Worm (Caenorhabditis elegans): ENCODE data around the gene spe-41.

Gene spe-41

ce11 chrIII:3475014-3475413 lies 31.0 kb upstream of the spe-41 start:
- TF ChIP-seq nhr-90 (tag; optimal IDR thresholded peaks at IDR 0.05) (no peak), ccch-3 (GFP tag; optimal IDR thresholded peaks at IDR 0.05) (no peak), hsf-1 (GFP tag; IDR thresholded peaks at IDR 0.05) (no peak), gei-17 (GFP tag; optimal IDR thresholded peaks at IDR 0.05) (no peak), fkh-3 (tag; optimal IDR thresholded peaks at IDR 0.05) (no peak), snpc-1.1 (tag; optimal IDR thresholded peaks at IDR 0.05; ENCODE audit: insufficient read depth) (no peak)

- TF ChIP-seq lin-54 (GFP tag; optimal IDR thresholded peaks at IDR 0.05) = peak; percentile 15
- peak; percentile 64 for TF ChIP-seq ZK185.1 (tag; optimal IDR thresholded peaks at IDR 0.05; ENCODE audit: poor library complexity, severe bottlenecking)
- peak in 1 of 3 experiments; percentile 24 for TF ChIP-seq lin-35 (GFP tag; optimal IDR thresholded peaks at IDR 0.05)
- no peak for TF ChIP-seq hmg-20 (GFP tag; IDR thresholded peaks at IDR 0.05)
- TF ChIP-seq cebp-1 (GFP tag; IDR thresholded peaks at IDR 0.05) = no peak
- TF ChIP-seq cebp-1 (tag; optimal IDR thresholded peaks at IDR 0.05) = peak; percentile 56
- no peak for TF ChIP-seq Y53F4B.3 (GFP tag; IDR thresholded peaks at IDR 0.05)
- TF ChIP-seq mxl-1 (tag; optimal IDR thresholded peaks at IDR 0.05) = no peak
- TF ChIP-seq mcd-1 (GFP tag; IDR thresholded peaks at IDR 0.05) = no peak
- no peak for TF ChIP-seq mes-4 (tag; optimal IDR thresholded peaks at IDR 0.05)
- TF ChIP-seq rpc-1 (optimal IDR thresholded peaks at IDR 0.05) = no peak
- no peak for TF ChIP-seq rpc-1 (tag; optimal IDR thresholded peaks at IDR 0.05)
- no peak for TF ChIP-seq tbx-9 (tag; optimal IDR thresholded peaks at IDR 0.05; ENCODE audit: borderline replicate concordance)
- TF ChIP-seq B0019.2 (GFP tag; conservative IDR thresholded peaks at IDR 0.05) = no peak
- TF ChIP-seq lin-40 (tag; optimal IDR thresholded peaks at IDR 0.05) = peak; percentile 50
- TF ChIP-seq bed-2 (GFP tag; IDR thresholded peaks at IDR 0.05) = no peak
- no peak for TF ChIP-seq dpl-1 (GFP tag; optimal IDR thresholded peaks at IDR 0.05)
- no peak for TF ChIP-seq athp-1 (tag; optimal IDR thresholded peaks at IDR 0.05)
- no peak for TF ChIP-seq let-526 (GFP tag; IDR thresholded peaks at IDR 0.05)
- no peak for TF ChIP-seq hlh-12 (tag; optimal IDR thresholded peaks at IDR 0.05)
- no peak for TF ChIP-seq B0261.1 (tag; optimal IDR thresholded peaks at IDR 0.05)
- TF ChIP-seq nhr-80 (tag; optimal IDR thresholded peaks at IDR 0.05) = peak; percentile 58
- TF ChIP-seq ceh-27 (GFP tag; optimal IDR thresholded peaks at IDR 0.05) = peak; percentile 14
- no peak for TF ChIP-seq attf-6 (GFP tag; IDR thresholded peaks at IDR 0.05)
- no peak for TF ChIP-seq zfh-2 (GFP tag; conservative IDR thresholded peaks at IDR 0.05)
- no peak for TF ChIP-seq akir-1 (GFP tag; optimal IDR thresholded peaks at IDR 0.05)
- TF ChIP-seq madf-8 (GFP tag; conservative IDR thresholded peaks at IDR 0.05) = no peak
- no peak for TF ChIP-seq unc-130 (GFP tag; optimal IDR thresholded peaks at IDR 0.05)
- TF ChIP-seq C06A6.2 (GFP tag; conservative IDR thresholded peaks at IDR 0.05) = no peak
- TF ChIP-seq ztf-6 (GFP tag; IDR thresholded peaks at IDR 0.05) = no peak
- no peak for TF ChIP-seq let-607 (tag; optimal IDR thresholded peaks at IDR 0.05)
- TF ChIP-seq ekl-4 (GFP tag; IDR thresholded peaks at IDR 0.05) = no peak
- no peak for TF ChIP-seq pha-4 (tag; optimal IDR thresholded peaks at IDR 0.05)
- no peak for TF ChIP-seq somi-1 (GFP tag; optimal IDR thresholded peaks at IDR 0.05)
- TF ChIP-seq dpff-1 (tag; optimal IDR thresholded peaks at IDR 0.05) = no peak
- no peak for TF ChIP-seq lin-26 (GFP tag; IDR thresholded peaks at IDR 0.05)
- no peak for TF ChIP-seq efl-1 (GFP tag; optimal IDR thresholded peaks at IDR 0.05)
- TF ChIP-seq nhr-120 (GFP tag; IDR thresholded peaks at IDR 0.05) = no peak
- TF ChIP-seq dox-1 (GFP tag; IDR thresholded peaks at IDR 0.05) = peak; percentile 34; the same call in 1 of the 2 replicates
- TF ChIP-seq egl-44 (GFP tag; IDR thresholded peaks at IDR 0.05) = no peak
- TF ChIP-seq tbp1 (GFP tag; optimal IDR thresholded peaks at IDR 0.05) = no peak
- no peak for TF ChIP-seq snpc-1.3 (tag; optimal IDR thresholded peaks at IDR 0.05; ENCODE audit: insufficient read depth)
These were observed 27.5 kb upstream of the spe-41 start, which contains the start of gene rsu-1 for ce11 chrIII:3471403-3472053. Gene rsu-1 (plus strand): TSS chrIII:3472003.

Data from whole organism, young adult.